Worm (Caenorhabditis elegans) whole organism, mixed stage, embryonic: ENCODE data around the gene skr-19.

Experiments used
- M03D4.4 ChIP-seq: sonication (generic microtip); optimal IDR thresholded peaks from 2 replicates; lab custom pipeline; 2017; ENCODE audit warnings: mild to moderate bottlenecking, missing genetic modification characterization, missing compliant biosample characterization
- bed-3 ChIP-seq: fragments of 200-800 bp; sonication (Bioruptor generic); optimal IDR thresholded peaks from 3 replicates; lab custom pipeline; 2018; ENCODE audit warnings: mild to moderate bottlenecking, missing genetic modification characterization, moderate library complexity, missing compliant biosample characterization
- ceh-39 ChIP-seq: fragments of 150-350 bp; optimal IDR thresholded peaks from 2 replicates; lab custom pipeline; 2014; ENCODE audit warnings: missing biosample characterization, missing genetic modification characterization
- ceh-83 ChIP-seq: fragments of 200-800 bp; sonication (Bioruptor generic); optimal IDR thresholded peaks from 2 replicates; lab custom pipeline; 2018; ENCODE audit warnings: mild to moderate bottlenecking, missing genetic modification characterization, missing compliant biosample characterization
- ces-1 ChIP-seq: fragments of 150-350 bp; optimal IDR thresholded peaks from 2 replicates; lab custom pipeline; 2014; ENCODE audit warnings: missing biosample characterization, missing genetic modification reagents, missing genetic modification characterization
- cnd-1 ChIP-seq: fragments of 200-800 bp; sonication (Bioruptor generic); optimal IDR thresholded peaks from 2 replicates; lab custom pipeline; 2018; ENCODE audit warnings: mild to moderate bottlenecking, missing genetic modification characterization, missing compliant biosample characterization
- elt-3 ChIP-seq: fragments of 150-350 bp; optimal IDR thresholded peaks from 2 replicates; lab custom pipeline; 2014; ENCODE audit warnings: missing biosample characterization, missing genetic modification characterization
- flh-1 ChIP-seq: fragments of 200-800 bp; sonication (Bioruptor generic); optimal IDR thresholded peaks from 2 replicates; lab custom pipeline; 2018; ENCODE audit warnings: mild to moderate bottlenecking, missing genetic modification characterization, moderate library complexity, missing compliant biosample characterization
- hlh-1 ChIP-seq: fragments of 150-350 bp; optimal IDR thresholded peaks from 2 replicates; lab custom pipeline; 2014; ENCODE audit warnings: missing biosample characterization, missing genetic modification reagents, missing genetic modification characterization
- lin-13 ChIP-seq: fragments of 150-350 bp; optimal IDR thresholded peaks from 2 replicates; lab custom pipeline; 2014; ENCODE audit warnings: missing biosample characterization, missing genetic modification characterization
- lin-32 ChIP-seq: fragments of 200-800 bp; sonication (Bioruptor generic); optimal IDR thresholded peaks from 2 replicates; lab custom pipeline; 2018; ENCODE audit warnings: mild to moderate bottlenecking, missing genetic modification characterization, missing compliant biosample characterization
- mab-5 ChIP-seq: fragments of 150-350 bp; optimal IDR thresholded peaks from 2 replicates; lab custom pipeline; 2014; ENCODE audit warnings: missing biosample characterization, missing genetic modification characterization
- mep-1 ChIP-seq: fragments of 150-350 bp; optimal IDR thresholded peaks from 2 replicates; lab custom pipeline; 2017; ENCODE audit warnings: missing biosample characterization, missing genetic modification reagents, missing genetic modification characterization, inconsistent platforms
- mls-2 ChIP-seq: sonication (generic microtip); optimal IDR thresholded peaks from 2 replicates; lab custom pipeline; 2016; ENCODE audit warnings: mild to moderate bottlenecking, missing genetic modification characterization, moderate library complexity, missing compliant biosample characterization
- nhr-12 ChIP-seq: fragments of 150-350 bp; optimal IDR thresholded peaks from 2 replicates; lab custom pipeline; 2014; ENCODE audit warnings: missing biosample characterization, missing genetic modification characterization
- nhr-2 ChIP-seq: fragments of 150-350 bp; optimal IDR thresholded peaks from 2 replicates; lab custom pipeline; 2014; ENCODE audit warnings: missing biosample characterization, missing genetic modification characterization
- nhr-237 ChIP-seq: fragments of 150-350 bp; optimal IDR thresholded peaks from 2 replicates; lab custom pipeline; 2014; ENCODE audit warnings: missing biosample characterization, missing genetic modification characterization
- nhr-28 ChIP-seq: fragments of 150-350 bp; optimal IDR thresholded peaks from 2 replicates; lab custom pipeline; 2014; ENCODE audit warnings: missing biosample characterization, missing genetic modification characterization
- nhr-76 ChIP-seq: sonication (generic microtip); optimal IDR thresholded peaks from 2 replicates; lab custom pipeline; 2017; ENCODE audit warnings: missing biosample characterization, missing genetic modification characterization
- pha-4 ChIP-seq: fragments of 150-350 bp; optimal IDR thresholded peaks from 2 replicates; lab custom pipeline; 2018; ENCODE audit warnings: missing biosample characterization, missing genetic modification reagents, missing genetic modification characterization
- sem-2 ChIP-seq: fragments of 200-800 bp; sonication (Bioruptor generic); optimal IDR thresholded peaks from 2 replicates; lab custom pipeline; 2018; ENCODE audit warnings: mild to moderate bottlenecking, missing genetic modification characterization, missing compliant biosample characterization
- snpc-4 ChIP-seq: fragments of 150-350 bp; optimal IDR thresholded peaks from 2 replicates; lab custom pipeline; 2014; ENCODE audit warnings: missing biosample characterization, missing genetic modification characterization
- sptf-1 ChIP-seq: sonication (generic microtip); optimal IDR thresholded peaks from 2 replicates; lab custom pipeline; 2017; ENCODE audit warnings: mild to moderate bottlenecking, missing genetic modification characterization, moderate library complexity, missing compliant biosample characterization
- tbx-8 ChIP-seq: fragments of 200-800 bp; sonication (Bioruptor generic); optimal IDR thresholded peaks from 2 replicates; lab custom pipeline; 2018; ENCODE audit warnings: mild to moderate bottlenecking, missing genetic modification characterization, moderate library complexity, missing compliant biosample characterization
- unc-120 ChIP-seq: sonication (generic microtip); optimal IDR thresholded peaks from 2 replicates; lab custom pipeline; 2017; ENCODE audit warnings: missing genetic modification characterization, missing compliant biosample characterization; ENCODE audit not compliant: poor library complexity, severe bottlenecking
- unc-39 ChIP-seq: fragments of 150-350 bp; optimal IDR thresholded peaks from 2 replicates; lab custom pipeline; 2014; ENCODE audit warnings: missing biosample characterization, missing genetic modification characterization
- unc-62 ChIP-seq: fragments of 150-350 bp; optimal IDR thresholded peaks from 2 replicates; lab custom pipeline; 2014; ENCODE audit warnings: missing biosample characterization, missing genetic modification reagents, missing genetic modification characterization
- zip-8 ChIP-seq: fragments of 150-350 bp; optimal IDR thresholded peaks from 2 replicates; lab custom pipeline; 2014; ENCODE audit warnings: missing biosample characterization, missing genetic modification characterization

Gene skr-19

DNA sequence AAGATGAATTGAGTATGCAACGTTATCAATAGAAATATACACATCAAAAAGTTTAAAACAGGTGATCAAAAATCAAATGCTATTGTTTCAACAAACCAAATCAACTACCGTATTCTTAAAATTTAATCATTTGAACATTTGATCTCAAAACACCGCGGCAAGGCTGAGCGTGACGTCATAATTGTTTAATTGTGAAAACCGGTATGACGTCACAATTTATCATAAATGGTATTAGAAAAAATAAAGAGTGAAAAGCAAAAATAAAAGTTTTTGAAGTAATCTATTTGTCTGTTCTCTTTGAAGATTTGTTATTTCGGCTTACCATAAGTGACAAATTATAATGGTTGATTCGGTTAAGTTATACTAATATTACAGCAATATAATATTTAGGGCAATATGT is 3.3 kb upstream of the skr-19 start:
- TF ChIP-seq elt-3 (tag; lab: Kevin White, UChicago): no peak
- TF ChIP-seq nhr-28 (tag; lab: Kevin White, UChicago): no peak
- TF ChIP-seq zip-8 (tag; lab: Kevin White, UChicago): peak; percentile 99

DNA sequence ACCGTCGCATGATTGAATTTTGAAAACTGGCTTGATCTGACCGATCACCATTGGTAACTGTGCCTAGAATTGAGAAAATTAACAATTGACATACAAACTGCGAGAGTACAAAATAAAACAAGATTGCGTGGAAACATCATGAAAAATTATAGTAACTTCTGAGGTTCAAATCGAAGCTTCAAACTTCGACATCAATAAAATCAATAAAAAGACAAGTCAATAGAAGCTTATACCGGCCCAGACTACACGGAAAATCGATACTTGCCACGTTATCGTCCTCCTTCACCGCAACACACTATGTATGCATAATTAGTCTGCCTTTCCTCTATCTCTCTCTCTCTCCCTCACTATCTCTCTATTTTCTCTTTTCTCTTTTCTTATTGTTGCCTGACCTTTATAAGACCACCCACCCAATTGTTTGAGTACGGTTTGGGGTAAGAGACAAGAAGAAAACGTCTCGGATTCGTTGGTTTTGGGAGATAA is 2.1 kb upstream of the skr-19 start, which contains the start of gene skr-21:
TSS of gene skr-21 (minus strand) at position 51 of the 483 bp plus-strand sequence.
- TF ChIP-seq unc-120 (tag; lab: Kevin White, UChicago) (peak; percentile 26), sptf-1 (peak; percentile 48), mep-1 (tag; lab: Kevin White, UChicago) (no peak), bed-3 (GFP tag; lab: Kevin White, UChicago) (no peak), nhr-2 (tag; lab: Kevin White, UChicago) (peak; percentile 41), ceh-39 (tag; lab: Kevin White, UChicago) (peak; percentile 51), ces-1 (GFP tag; lab: Kevin White, UChicago) (peak; percentile 39)

DNA sequence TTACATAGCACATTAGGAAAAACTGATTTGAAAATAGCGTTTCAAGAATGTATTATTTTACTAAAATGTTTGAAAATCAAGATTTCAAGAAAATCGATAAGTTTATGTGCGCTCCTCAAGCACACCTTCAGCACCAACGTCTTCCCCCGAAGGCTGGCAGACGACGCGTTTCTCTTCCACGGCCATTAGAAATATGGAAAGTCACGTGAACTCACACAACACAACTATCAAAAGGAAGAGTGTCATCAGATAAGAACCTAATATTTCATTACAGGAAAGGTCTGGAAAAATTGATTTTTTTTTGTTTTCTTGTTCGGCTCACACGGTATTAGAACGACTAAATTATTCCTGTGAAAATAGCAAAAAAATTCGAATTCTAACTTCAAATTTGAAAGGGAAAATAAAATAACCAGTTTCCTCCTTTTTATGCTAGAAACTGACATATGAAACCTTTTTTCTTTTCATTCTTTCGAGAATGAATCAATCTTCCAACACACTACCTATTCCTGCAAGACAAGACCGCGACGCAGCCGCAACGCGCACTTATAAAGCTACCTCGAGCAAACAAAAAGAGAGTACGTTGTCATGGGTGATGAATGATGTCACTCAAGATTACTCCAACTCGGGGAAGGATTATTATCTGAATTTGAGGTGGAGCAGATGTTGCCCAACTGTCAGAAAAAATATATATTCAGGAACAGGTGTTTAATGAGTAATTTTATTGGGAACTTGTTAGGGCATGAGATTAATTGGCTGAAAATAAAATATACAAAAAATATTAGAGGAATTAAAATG is 800 bp upstream of the skr-19 start:
- no peak for TF ChIP-seq pha-4 (tag; lab: Kevin White, UChicago)
- no peak for TF ChIP-seq mab-5 (tag; lab: Kevin White, UChicago)
- no peak for TF ChIP-seq nhr-76 (tag; lab: Kevin White, UChicago)
- no peak for TF ChIP-seq nhr-237 (tag; lab: Kevin White, UChicago)
- no peak for TF ChIP-seq zip-8 (tag; lab: Kevin White, UChicago)
- peak; percentile 29 for TF ChIP-seq cnd-1 (tag; lab: Kevin White, UChicago)
- peak; percentile 55 for TF ChIP-seq lin-32
- TF ChIP-seq unc-39 (tag; lab: Kevin White, UChicago): no peak
- no peak for TF ChIP-seq flh-1
- peak; percentile 64 for TF ChIP-seq unc-62 (GFP tag; lab: Kevin White, UChicago)
- TF ChIP-seq nhr-12 (tag; lab: Kevin White, UChicago): no peak
- no peak for TF ChIP-seq ceh-83 (GFP tag; lab: Kevin White, UChicago)
- TF ChIP-seq lin-13: no peak
- no peak for TF ChIP-seq tbx-8 (GFP tag; lab: Kevin White, UChicago)
- TF ChIP-seq bed-3 (GFP tag; lab: Kevin White, UChicago): no peak
- peak; percentile 2 for TF ChIP-seq mep-1 (tag; lab: Kevin White, UChicago)
- no peak for TF ChIP-seq M03D4.4 (tag; lab: Kevin White, UChicago)
- TF ChIP-seq, all 35 proteins: peak for 4

DNA sequence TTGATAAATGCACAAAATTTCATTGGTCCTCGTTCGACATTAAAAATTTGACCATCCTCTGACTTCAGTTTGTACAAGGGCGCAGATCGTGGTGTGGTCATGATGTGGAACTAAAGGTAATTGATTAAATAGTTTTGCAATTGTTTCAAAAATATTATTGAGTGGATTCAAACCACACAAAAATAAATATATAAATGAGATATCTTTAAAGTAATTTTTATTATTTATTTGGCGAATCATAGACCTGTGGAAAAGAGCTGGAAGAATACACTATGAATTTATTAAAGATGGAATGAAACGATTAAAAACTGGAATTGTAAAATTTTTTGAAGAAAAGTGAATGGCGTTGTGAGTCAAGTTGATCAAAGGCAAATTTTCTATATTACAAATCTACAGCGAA is 1.1 kb downstream of the skr-19 start, which contains the start of gene skr-20:
TSS of gene skr-20 (minus strand) at position 101 of the 400 bp plus-strand sequence.
- no peak for TF ChIP-seq flh-1
- TF ChIP-seq, all 35 proteins: peak for 0

DNA sequence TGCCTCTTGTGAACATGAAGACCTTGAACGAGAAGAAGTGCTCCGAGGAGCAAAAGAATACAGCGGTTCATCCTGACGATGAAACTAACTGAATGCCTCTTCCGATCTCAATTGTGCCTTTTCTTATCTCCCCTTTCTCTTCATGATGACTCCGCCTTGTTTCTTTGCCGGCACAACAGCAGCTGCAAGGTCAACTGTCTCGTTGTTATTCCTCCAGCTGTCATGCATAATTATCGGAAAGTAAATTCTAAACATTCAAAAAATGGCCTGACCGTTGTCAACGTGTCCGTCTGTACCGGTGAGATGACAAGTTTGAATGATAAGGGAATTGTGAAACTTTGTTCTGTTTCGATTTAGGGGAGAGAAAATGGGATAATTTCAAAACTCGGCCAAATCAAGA is 3.2 kb downstream of the skr-19 start, which contains the start of gene asp-4:
TSS of gene asp-4 (minus strand) at position 106 of the 400 bp plus-strand sequence.
- TF ChIP-seq nhr-2 (tag; lab: Kevin White, UChicago) (peak; percentile 14), mep-1 (tag; lab: Kevin White, UChicago) (peak; percentile 37), tbx-8 (GFP tag; lab: Kevin White, UChicago) (no peak), elt-3 (tag; lab: Kevin White, UChicago) (no peak), nhr-76 (tag; lab: Kevin White, UChicago) (no peak), cnd-1 (tag; lab: Kevin White, UChicago) (peak; percentile 84), hlh-1 (tag; lab: Kevin White, UChicago) (peak; percentile 51), nhr-28 (tag; lab: Kevin White, UChicago) (no peak), lin-32 (peak; percentile 80)
- TF ChIP-seq, all 35 proteins: peak for 5

DNA sequence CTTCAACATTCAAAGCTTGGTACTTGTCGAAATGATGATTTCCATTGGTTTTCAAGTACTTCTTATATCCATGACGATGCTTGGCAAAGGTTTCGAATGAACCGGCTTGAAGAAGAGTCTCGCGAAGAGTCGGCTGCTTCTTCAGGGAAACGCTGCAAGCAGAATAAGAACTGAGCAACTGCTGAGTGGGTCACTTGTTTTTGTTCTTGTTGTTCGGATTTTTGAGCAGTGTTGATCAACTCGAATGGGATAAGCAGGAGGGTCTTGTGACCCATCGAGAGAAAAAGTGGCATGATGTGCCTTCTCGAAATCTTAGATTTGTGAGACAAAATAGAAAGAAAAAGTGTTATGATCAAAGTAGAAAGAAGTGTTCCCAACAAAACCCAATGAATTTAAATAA is 3.9 kb downstream of the skr-19 start:
- TF ChIP-seq hlh-1 (tag; lab: Kevin White, UChicago) (peak; percentile 4), lin-32 (no peak)

DNA sequence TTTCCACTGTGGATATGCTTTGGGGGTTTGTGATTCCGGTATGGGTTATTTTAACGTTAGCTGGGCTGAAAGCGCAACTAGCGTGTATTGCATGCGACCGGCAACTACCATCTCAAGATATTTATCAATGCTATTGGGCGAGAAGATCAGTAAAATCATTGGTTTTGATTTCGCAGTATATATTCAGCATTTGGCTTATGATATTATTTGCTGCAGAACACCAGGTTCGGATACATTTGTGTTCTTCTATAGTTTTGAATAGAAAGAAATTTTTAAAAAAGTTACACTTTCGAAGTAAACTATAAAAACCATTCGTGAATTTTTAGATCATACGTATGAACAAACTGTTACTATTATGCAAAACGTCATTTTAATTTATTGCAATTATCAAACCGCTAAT is 6.6 kb downstream of the skr-19 start:
- TF ChIP-seq tbx-8 (GFP tag; lab: Kevin White, UChicago): no peak
- TF ChIP-seq ces-1 (GFP tag; lab: Kevin White, UChicago): no peak
- TF ChIP-seq nhr-237 (tag; lab: Kevin White, UChicago): no peak
- TF ChIP-seq hlh-1 (tag; lab: Kevin White, UChicago): no peak
- TF ChIP-seq M03D4.4 (tag; lab: Kevin White, UChicago): no peak
- no peak for TF ChIP-seq sem-2 (GFP tag; lab: Kevin White, UChicago)
- no peak for TF ChIP-seq mls-2 (tag; lab: Kevin White, UChicago)
- TF ChIP-seq snpc-4 (tag; lab: Kevin White, UChicago): no peak
- TF ChIP-seq lin-13: no peak
- TF ChIP-seq nhr-76 (tag; lab: Kevin White, UChicago): no peak
